Fruit fly (Drosophila melanogaster): ENCODE measurements around the gene Alp11.

The Alp11 gene

dm6 chrX:15582853-15583252 is 4.7 kb upstream of the Alp11 start, which contains the start of the genes CG9215 and CG8097 (continued):
- peak; percentile 30 for TF ChIP-seq CG12155 (GFP tag; optimal IDR thresholded peaks at IDR 0.05)
- no peak for TF ChIP-seq CG6254 (GFP tag; optimal IDR thresholded peaks at IDR 0.05)
- TF ChIP-seq CG17328 (GFP tag; IDR thresholded peaks at IDR 0.05), result no peak
- no peak for TF ChIP-seq tap (tag; optimal IDR thresholded peaks at IDR 0.05)
- no peak for TF ChIP-seq cato (GFP tag; optimal IDR thresholded peaks at IDR 0.05; ENCODE audit: borderline replicate concordance)
- no peak for TF ChIP-seq tio (GFP tag; optimal IDR thresholded peaks at IDR 0.05)
- TF ChIP-seq CG43689 (GFP tag; IDR thresholded peaks at IDR 0.05), result no peak
- TF ChIP-seq sens (GFP tag), result peak; percentile 88
- peak; percentile 61 for TF ChIP-seq CG9437 (GFP tag; optimal IDR thresholded peaks at IDR 0.05)
- no peak for TF ChIP-seq Awh (GFP tag; IDR thresholded peaks at IDR 0.05)
- no peak for TF ChIP-seq Nf-YB (GFP tag; optimal IDR thresholded peaks at IDR 0.05)
- TF ChIP-seq Mes4 (GFP tag; optimal IDR thresholded peaks at IDR 0.05), result no peak
- TF ChIP-seq pita (GFP tag; optimal IDR thresholded peaks at IDR 0.05), result no peak
- TF ChIP-seq CG1603 (tag; optimal IDR thresholded peaks at IDR 0.05), result no peak
- no peak for TF ChIP-seq CG8478 (optimal IDR thresholded peaks at IDR 0.05)
- TF ChIP-seq CG17361 (GFP tag; IDR thresholded peaks at IDR 0.05), result no peak; the same call in 1 of the 3 replicates
- no peak for TF ChIP-seq chm (GFP tag; IDR thresholded peaks at IDR 0.05)
- TF ChIP-seq CG18262 (tag; optimal IDR thresholded peaks at IDR 0.05), result peak; percentile 11
- no peak for TF ChIP-seq dati (GFP tag; IDR thresholded peaks at IDR 0.05)
- TF ChIP-seq pho (GFP tag; optimal IDR thresholded peaks at IDR 0.05), result peak; percentile 37
- TF ChIP-seq CG15514 (GFP tag; optimal IDR thresholded peaks at IDR 0.05), result peak; percentile 61
- TF ChIP-seq bcd (GFP tag; optimal IDR thresholded peaks at IDR 0.05), result no peak

- TF ChIP-seq bigmax (GFP tag; optimal IDR thresholded peaks at IDR 0.05), result peak; percentile 81
- no peak for TF ChIP-seq pho (GFP tag; optimal IDR thresholded peaks at IDR 0.05)
- peak; percentile 86 for TF ChIP-seq p53 (GFP tag; optimal IDR thresholded peaks at IDR 0.05)
- TF ChIP-seq CG17385 (GFP tag; optimal IDR thresholded peaks at IDR 0.05), result peak; percentile 27
- TF ChIP-seq dm (GFP tag; optimal IDR thresholded peaks at IDR 0.05), result peak; percentile 76
- no peak for TF ChIP-seq crol (GFP tag; IDR thresholded peaks at IDR 0.05)
- TF ChIP-seq CG15479 (GFP tag; optimal IDR thresholded peaks at IDR 0.05), result peak; percentile 6
- TF ChIP-seq CG16813 (GFP tag; IDR thresholded peaks at IDR 0.05; ENCODE audit: partially characterized antibody), result 0 out of 3 replicates have a peak, but pooled peaks have one; percentile 10
- peak; percentile 96 for TF ChIP-seq twi (tag; optimal IDR thresholded peaks at IDR 0.05)
Measured at dm6 chrX:15583842-15584441, 3.6 kb upstream of the Alp11 start.

dm6 chrX:15591721-15592491 is 4.4 kb downstream of the Alp11 start:
- TF ChIP-seq inv (GFP tag; IDR thresholded peaks at IDR 0.05; ENCODE audit: partially characterized antibody) (no peak), Jarid2 (GFP tag; optimal IDR thresholded peaks at IDR 0.05) (no peak), CG17912 (GFP tag; optimal IDR thresholded peaks at IDR 0.05) (no peak), lilli (GFP tag; optimal IDR thresholded peaks at IDR 0.05) (peak; percentile 36), Rx (GFP tag; IDR thresholded peaks at IDR 0.05) (no peak), yki (optimal IDR thresholded peaks at IDR 0.05) (no peak), CG10366 (GFP tag; IDR thresholded peaks at IDR 0.05) (no peak; the same call in 1 of the 2 replicates), CG7839 (tag; optimal IDR thresholded peaks at IDR 0.05) (peak; percentile 51), CG3726 (GFP tag; IDR thresholded peaks at IDR 0.05) (no peak), Gug (GFP tag; IDR thresholded peaks at IDR 0.05) (peak; percentile 44; the same call in 1 of the 4 replicates), CG17612 (GFP tag; IDR thresholded peaks at IDR 0.05) (no peak), cad (GFP tag; optimal IDR thresholded peaks at IDR 0.05) (no peak), CG15479 (GFP tag; optimal IDR thresholded peaks at IDR 0.05) (no peak), CG9215 (GFP tag; IDR thresholded peaks at IDR 0.05) (peak; percentile 74), MTF-1 (GFP tag; optimal IDR thresholded peaks at IDR 0.05; ENCODE audit: borderline replicate concordance) (peak; percentile 17), Dip2 (GFP tag; IDR thresholded peaks at IDR 0.05) (no peak), kah (GFP tag; optimal IDR thresholded peaks at IDR 0.05) (no peak), Hsf (GFP tag; optimal IDR thresholded peaks at IDR 0.05) (peak; percentile 13), CG12104 (GFP tag; optimal IDR thresholded peaks at IDR 0.05) (no peak), bigmax (GFP tag; optimal IDR thresholded peaks at IDR 0.05) (no peak)

Data from whole organism, embryonic.